Fruit fly (Drosophila melanogaster) S2 (cell line): ENCODE measurements around the gene Vha16-3.

Experiments
- CG8478 ChIP-seq: fragments of >200 bp; optimal IDR thresholded peaks from 2 replicates; lab custom pipeline; 2018
- CTCF ChIP-seq, 2 experiments: fragments of >200 bp; optimal IDR thresholded peaks; 2 replicates each; lab custom pipeline; 2018

Gene Vha16-3

dm6 chr3L:11472991-11473390 is at the start of gene Vha16-3:
TSS of gene Vha16-3 (plus strand) at chr3L:11473291.
- no peak for TF ChIP-seq CG8478
- TF ChIP-seq CTCF (optimal IDR thresholded peaks at IDR 0.05; lab: Kevin White, UChicago) = no peak

dm6 chr3L:11424858-11425257 is 48.2 kb upstream of the Vha16-3 start, which contains the start of gene CG7560:
TSS of gene CG7560 (plus strand) at chr3L:11425158.
- no peak for TF ChIP-seq CG8478
- no peak for TF ChIP-seq CTCF (optimal IDR thresholded peaks at IDR 0.05; lab: Kevin White, UChicago)

DNA sequence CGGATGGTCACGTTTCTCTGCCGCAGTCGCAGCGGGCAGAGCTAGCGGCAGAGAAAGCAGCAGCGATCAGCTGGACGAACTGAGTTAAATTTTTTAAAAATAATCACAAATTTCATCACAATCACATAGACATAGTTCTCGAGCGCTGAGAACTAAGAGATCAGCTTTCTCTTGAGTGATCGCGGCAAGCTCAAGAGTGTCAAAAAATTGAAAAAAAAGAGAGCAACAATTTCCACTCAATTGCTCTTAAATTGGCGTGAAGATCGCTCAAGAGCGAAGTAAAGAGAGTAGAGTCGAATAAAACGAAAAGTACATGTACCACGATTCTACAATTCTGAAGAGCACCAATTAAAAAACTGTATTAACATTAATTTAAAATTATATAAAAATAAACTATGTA is 44.7 kb upstream of the Vha16-3 start:
- TF ChIP-seq CTCF (optimal IDR thresholded peaks at IDR 0.05; lab: Kevin White, UChicago) (no peak), CG8478 (no peak)

DNA sequence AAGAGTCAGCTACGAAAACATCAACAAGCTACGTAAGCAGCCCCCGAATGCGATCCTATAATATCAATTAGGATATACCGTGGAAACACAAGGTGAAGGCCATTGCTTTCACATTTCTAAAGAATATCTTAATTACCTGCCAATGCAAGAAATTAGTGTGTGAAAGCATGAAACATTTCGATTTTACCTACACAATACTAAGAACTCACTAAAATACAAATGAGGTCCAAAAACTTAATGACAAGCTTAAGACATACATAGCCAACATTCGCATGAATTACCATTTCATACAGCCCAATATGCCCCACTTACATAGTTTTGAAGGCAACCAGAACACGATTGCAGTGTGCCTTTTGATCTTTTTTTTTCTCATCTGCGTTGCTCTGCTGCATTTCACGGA is 43.4 kb upstream of the Vha16-3 start:
- TF ChIP-seq CTCF (optimal IDR thresholded peaks at IDR 0.05; lab: Kevin White, UChicago) (no peak), CG8478 (no peak)

- TF ChIP-seq CG8478 = no peak
- TF ChIP-seq CTCF (optimal IDR thresholded peaks at IDR 0.05; lab: Kevin White, UChicago) = no peak
Measured at dm6 chr3L:11431251-11431925, 41.7 kb upstream of the Vha16-3 start.

dm6 chr3L:11431926-11432323 is 41.2 kb upstream of the Vha16-3 start:
- TF ChIP-seq CTCF (optimal IDR thresholded peaks at IDR 0.05; lab: Kevin White, UChicago) (no peak), CG8478 (no peak)

DNA sequence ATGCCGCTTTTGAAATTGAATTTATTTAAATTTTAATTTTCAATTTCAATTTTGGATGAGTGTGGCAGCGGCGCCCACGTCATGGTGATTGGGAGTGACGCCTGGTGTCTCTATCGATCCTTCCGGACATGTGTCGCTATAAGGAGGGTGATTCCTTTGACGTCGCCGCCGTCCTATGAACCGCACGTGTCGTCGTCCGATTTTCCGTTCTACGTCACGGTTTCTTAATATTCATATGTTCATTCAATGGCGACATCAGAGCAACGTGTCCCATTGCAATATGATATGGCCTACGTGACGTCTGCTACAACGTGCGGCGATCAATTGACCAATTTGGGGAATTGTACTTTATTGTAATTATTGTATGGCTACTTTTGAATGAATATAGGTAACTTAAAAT is 40.6 kb upstream of the Vha16-3 start:
- no peak for TF ChIP-seq CTCF (optimal IDR thresholded peaks at IDR 0.05; lab: Kevin White, UChicago)
- TF ChIP-seq CG8478 = no peak

DNA sequence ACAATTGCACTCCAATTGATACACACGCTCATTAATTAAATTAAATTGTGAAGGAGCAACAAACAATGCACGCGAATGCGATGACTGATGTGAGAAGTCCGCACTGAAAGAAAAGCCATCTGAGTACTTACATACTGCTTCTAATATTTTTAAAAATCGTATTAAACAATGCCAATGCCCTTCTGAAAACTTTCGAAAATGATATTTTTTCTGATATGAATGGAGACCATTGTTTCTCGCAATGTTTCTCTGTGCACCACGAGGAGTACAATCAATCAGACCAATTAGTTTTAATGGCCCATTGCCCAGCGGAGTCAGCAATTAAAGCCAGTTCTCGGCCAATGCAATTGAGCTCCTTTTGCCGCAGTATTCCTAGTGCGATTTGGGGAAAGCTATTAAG is 39.9 kb upstream of the Vha16-3 start:
- TF ChIP-seq CG8478 = no peak
- TF ChIP-seq CTCF (optimal IDR thresholded peaks at IDR 0.05; lab: Kevin White, UChicago) = no peak

dm6 chr3L:11434112-11434511 is 39.0 kb upstream of the Vha16-3 start:
- TF ChIP-seq CTCF (optimal IDR thresholded peaks at IDR 0.05; lab: Kevin White, UChicago) (no peak), CG8478 (no peak)

DNA sequence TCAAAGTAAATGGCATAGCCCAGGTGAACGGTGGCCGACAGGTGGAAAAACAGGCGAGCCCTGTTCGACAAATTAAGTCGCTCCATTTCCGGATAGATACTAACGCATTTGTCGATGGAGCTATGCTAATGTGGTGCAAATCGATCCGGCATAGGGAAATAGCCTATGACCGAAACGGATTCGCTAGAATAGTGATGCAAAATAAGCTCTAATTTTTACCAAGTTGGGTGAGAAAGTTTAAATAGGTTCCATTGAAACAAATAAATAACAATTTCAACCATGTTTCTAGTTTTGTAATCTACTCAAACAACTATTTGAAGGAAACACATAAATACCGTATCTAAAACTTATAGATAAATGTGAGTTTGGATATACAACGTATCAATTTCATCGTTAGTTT is 37.7 kb upstream of the Vha16-3 start, which contains the start of gene CG6149:
Gene CG6149 (minus strand): TSS at position 101 of the 400 bp plus-strand sequence.
- no peak for TF ChIP-seq CG8478
- no peak for TF ChIP-seq CTCF (optimal IDR thresholded peaks at IDR 0.05; lab: Kevin White, UChicago)

- no peak for TF ChIP-seq CTCF (optimal IDR thresholded peaks at IDR 0.05; lab: Kevin White, UChicago)
- no peak for TF ChIP-seq CG8478
Measured at dm6 chr3L:11439570-11439969, 33.5 kb upstream of the Vha16-3 start.

dm6 chr3L:11440258-11440657 is 32.8 kb upstream of the Vha16-3 start:
- TF ChIP-seq CG8478 = no peak
- TF ChIP-seq CTCF (optimal IDR thresholded peaks at IDR 0.05; lab: Kevin White, UChicago) = no peak

DNA sequence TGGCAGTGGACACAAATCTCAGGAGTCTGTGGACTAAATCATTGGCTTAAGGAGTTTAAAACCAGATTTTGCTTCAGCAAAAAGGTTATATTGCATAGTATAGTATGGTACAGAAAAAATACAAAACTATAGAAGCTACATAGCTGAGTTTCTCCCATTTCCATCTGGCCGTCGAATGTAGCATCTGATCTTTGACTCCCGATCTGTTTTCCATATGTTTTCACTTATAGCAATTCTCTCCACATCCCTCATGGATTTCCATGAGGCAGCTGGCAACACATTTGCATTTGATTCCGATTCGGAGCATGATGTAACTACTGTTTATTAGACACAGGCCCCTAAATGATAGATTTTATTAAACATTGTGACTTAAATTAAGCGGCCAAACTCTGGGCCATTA is 32.3 kb upstream of the Vha16-3 start:
- TF ChIP-seq CG8478 = no peak
- TF ChIP-seq CTCF (optimal IDR thresholded peaks at IDR 0.05; lab: Kevin White, UChicago) = no peak

DNA sequence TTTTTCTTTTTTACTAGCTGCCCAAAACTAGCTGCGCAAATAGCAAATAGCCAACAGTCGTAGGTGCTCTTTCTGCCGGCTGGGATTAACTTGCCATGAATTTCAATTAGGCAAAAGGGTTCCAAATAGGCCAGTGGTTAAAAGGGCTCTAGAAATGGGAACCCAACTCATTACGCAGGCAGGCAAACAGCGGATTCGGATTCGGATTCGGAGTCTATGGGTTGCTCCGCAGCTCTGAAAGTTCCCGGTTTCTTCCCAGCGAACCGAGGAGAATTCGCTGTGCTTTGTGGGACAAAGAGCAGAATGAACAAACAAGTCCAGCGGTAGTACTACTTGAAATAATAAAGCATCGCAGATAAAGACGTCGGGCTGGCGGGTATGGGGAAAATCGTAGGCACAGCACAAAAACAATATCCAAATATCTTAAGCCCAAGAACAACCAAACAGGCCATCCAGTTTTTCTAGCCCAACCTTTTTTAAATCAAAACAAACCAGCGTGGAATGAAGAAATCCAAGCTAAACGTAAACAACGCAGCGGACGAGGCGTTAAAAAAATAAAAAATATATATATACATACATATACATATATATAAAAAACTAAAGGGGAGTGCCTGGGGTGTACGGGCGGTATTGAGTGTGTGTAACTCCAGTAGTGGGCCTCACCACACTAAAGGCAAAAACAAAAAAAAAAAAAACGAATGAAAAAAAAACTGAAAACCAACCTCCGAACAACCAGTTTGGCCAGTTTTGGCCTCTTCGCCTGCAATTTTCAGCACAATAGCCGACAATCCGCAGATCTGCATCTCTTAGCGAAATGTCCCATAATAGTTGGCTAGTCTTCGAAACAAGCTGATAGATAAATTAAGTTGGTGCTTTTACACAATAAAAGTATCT is 31.0 kb upstream of the Vha16-3 start:
- TF ChIP-seq CTCF (optimal IDR thresholded peaks at IDR 0.05; lab: Kevin White, UChicago) (no peak), CG8478 (no peak)

dm6 chr3L:11443474-11444080 is 29.5 kb upstream of the Vha16-3 start:
- TF ChIP-seq CTCF (optimal IDR thresholded peaks at IDR 0.05; lab: Kevin White, UChicago) (no peak), CG8478 (no peak)

- no peak for TF ChIP-seq CG8478
- no peak for TF ChIP-seq CTCF (optimal IDR thresholded peaks at IDR 0.05; lab: Kevin White, UChicago)
Measured at dm6 chr3L:11444169-11444568, 28.9 kb upstream of the Vha16-3 start.
